Worm (Caenorhabditis elegans) whole organism, young adult: Measurements from ENCODE around the gene H10D18.1.
A peak's percentile ranks its signal among the peaks of the same experiment; 100 is the strongest.

Experiments
- B0336.3 ChIP-seq: fragments of 200-800 bp; sonication (Bioruptor generic); IDR thresholded peaks from 2 replicates; pipeline ENCODE4 v1.3.6; 2022; ENCODE audit warnings: missing genetic modification characterization, missing compliant biosample characterization
- F37B4.10 ChIP-seq: fragments of 200-800 bp; sonication (Bioruptor generic); IDR thresholded peaks from 2 replicates; pipeline ENCODE4 v1.3.6; 2022; ENCODE audit warnings: missing genetic modification characterization, missing compliant biosample characterization
- Y53G8AR.9 ChIP-seq: fragments of 200-800 bp; sonication (Bioruptor generic); conservative IDR thresholded peaks from 2 replicates; pipeline ENCODE4 v1.3.6; 2022; ENCODE audit warnings: missing genetic modification reagents, missing genetic modification characterization, missing compliant biosample characterization
- Y56A3A.18 ChIP-seq: fragments of 200-800 bp; sonication (Bioruptor generic); IDR thresholded peaks from 2 replicates; pipeline ENCODE4 v1.3.6; 2022; ENCODE audit warnings: missing genetic modification reagents, missing genetic modification characterization, missing compliant biosample characterization
- ama-1 ChIP-seq, 3 experiments: fragments of 150-350 bp in 1 of 3; sonication (generic microtip) in 2 of 3; optimal IDR thresholded peaks; 2 replicates each; lab custom pipeline; 2014 to 2018; ENCODE audit warnings: missing biosample characterization in 2 of 3, missing genetic modification characterization in 2 of 3, missing genetic modification reagents in 2 of 3
- atf-7 ChIP-seq: sonication (generic microtip); optimal IDR thresholded peaks from 2 replicates; lab custom pipeline; 2017; ENCODE audit warnings: mild to moderate bottlenecking, missing genetic modification characterization, missing compliant biosample characterization
- attf-6 ChIP-seq: fragments of 200-800 bp; sonication (Bioruptor generic); IDR thresholded peaks from 2 replicates; pipeline ENCODE4 v1.3.6; 2022; ENCODE audit warnings: missing genetic modification reagents, missing genetic modification characterization, missing compliant biosample characterization
- bed-2 ChIP-seq: fragments of 200-800 bp; sonication (Bioruptor generic); IDR thresholded peaks from 2 replicates; pipeline ENCODE4 v1.3.6; 2022; ENCODE audit warnings: missing genetic modification reagents, missing genetic modification characterization, missing compliant biosample characterization
- ceh-100 ChIP-seq: fragments of 200-800 bp; sonication (Bioruptor generic); IDR thresholded peaks from 2 replicates; pipeline ENCODE4 v1.3.6; 2022; ENCODE audit warnings: missing genetic modification reagents, missing genetic modification characterization, missing compliant biosample characterization
- ceh-40 ChIP-seq: fragments of 200-800 bp; sonication (Bioruptor generic); IDR thresholded peaks from 2 replicates; pipeline ENCODE4 v1.3.6; 2022; ENCODE audit warnings: missing genetic modification characterization, missing compliant biosample characterization
- chd-7 ChIP-seq: sonication (generic microtip); optimal IDR thresholded peaks from 2 replicates; lab custom pipeline; 2016; ENCODE audit warnings: mild to moderate bottlenecking, missing genetic modification characterization, moderate library complexity, missing compliant biosample characterization
- dox-1 ChIP-seq: fragments of 200-800 bp; sonication (Bioruptor generic); IDR thresholded peaks from 2 replicates; pipeline ENCODE4 v1.3.6; 2022; ENCODE audit warnings: missing genetic modification reagents, missing genetic modification characterization, missing compliant biosample characterization
- dpff-1 ChIP-seq: sonication (generic microtip); optimal IDR thresholded peaks from 2 replicates; lab custom pipeline; 2017; ENCODE audit warnings: mild to moderate bottlenecking, missing genetic modification characterization, missing compliant biosample characterization
- ets-4 ChIP-seq: fragments of 200-800 bp; sonication (Bioruptor generic); optimal IDR thresholded peaks from 2 replicates; lab custom pipeline; 2018; ENCODE audit warnings: mild to moderate bottlenecking, missing genetic modification characterization, missing compliant biosample characterization
- gei-17 ChIP-seq: fragments of 200-800 bp; sonication (Bioruptor generic); optimal IDR thresholded peaks from 2 replicates; lab custom pipeline; 2018; ENCODE audit warnings: mild to moderate bottlenecking, missing genetic modification characterization, missing compliant biosample characterization
- him-1 ChIP-seq: sonication (generic microtip); optimal IDR thresholded peaks from 2 replicates; lab custom pipeline; 2016; ENCODE audit warnings: missing genotype, missing genetic modification reagents, missing genetic modification characterization, missing compliant biosample characterization
- hlh-26 ChIP-seq: fragments of 200-800 bp; sonication (Bioruptor generic); conservative IDR thresholded peaks from 2 replicates; pipeline ENCODE4 v1.3.6; 2022; ENCODE audit warnings: missing genetic modification reagents, missing genetic modification characterization, missing compliant biosample characterization
- hsf-1 ChIP-seq: fragments of 200-800 bp; sonication (Bioruptor generic); IDR thresholded peaks from 2 replicates; pipeline ENCODE4 v1.3.6; 2022; ENCODE audit warnings: missing genetic modification reagents, missing genetic modification characterization, missing compliant biosample characterization
- let-526 ChIP-seq: fragments of 200-800 bp; sonication (Bioruptor generic); IDR thresholded peaks from 2 replicates; pipeline ENCODE4 v1.3.6; 2022; ENCODE audit warnings: missing genetic modification reagents, missing genetic modification characterization, missing compliant biosample characterization
- lsl-1 ChIP-seq: fragments of 200-800 bp; sonication (Bioruptor generic); optimal IDR thresholded peaks from 2 replicates; lab custom pipeline; 2018; ENCODE audit warnings: mild to moderate bottlenecking, missing genetic modification characterization, moderate library complexity, missing compliant biosample characterization
- madf-10 ChIP-seq: sonication (generic microtip); optimal IDR thresholded peaks from 2 replicates; lab custom pipeline; 2016; ENCODE audit warnings: mild to moderate bottlenecking, missing genetic modification characterization, missing compliant biosample characterization
- madf-3 ChIP-seq: fragments of 200-800 bp; sonication (Bioruptor generic); IDR thresholded peaks from 2 replicates; pipeline ENCODE4 v1.3.6; 2022; ENCODE audit warnings: missing genetic modification reagents, missing genetic modification characterization, missing compliant biosample characterization
- madf-6 ChIP-seq: fragments of 200-800 bp; sonication (Bioruptor generic); IDR thresholded peaks from 2 replicates; pipeline ENCODE4 v1.3.6; 2022; ENCODE audit warnings: missing genetic modification reagents, missing genetic modification characterization, missing compliant biosample characterization
- madf-8 ChIP-seq: fragments of 200-800 bp; sonication (Bioruptor generic); conservative IDR thresholded peaks from 2 replicates; pipeline ENCODE4 v1.3.6; 2022; ENCODE audit warnings: missing genetic modification reagents, missing genetic modification characterization, missing compliant biosample characterization
- mxl-1 ChIP-seq: sonication (generic microtip); optimal IDR thresholded peaks from 2 replicates; lab custom pipeline; 2016; ENCODE audit warnings: missing genetic modification characterization, missing compliant biosample characterization
- nhr-120 ChIP-seq: fragments of 200-800 bp; sonication (Bioruptor generic); IDR thresholded peaks from 2 replicates; pipeline ENCODE4 v1.3.6; 2022; ENCODE audit warnings: missing genetic modification characterization, missing compliant biosample characterization
- nhr-80 ChIP-seq: sonication (generic microtip); optimal IDR thresholded peaks from 2 replicates; lab custom pipeline; 2016; ENCODE audit warnings: missing genetic modification characterization, missing compliant biosample characterization
- rpc-1 ChIP-seq, 2 experiments: fragments of 150-350 bp in 1 of 2; sonication (generic microtip) in 1 of 2; optimal IDR thresholded peaks; 2 replicates each; lab custom pipeline; 2014 to 2018; ENCODE audit warnings: missing biosample characterization in 1 of 2, missing genetic modification characterization in 1 of 2, missing genetic modification reagents in 1 of 2, missing genotype in 1 of 2
- snpc-4 ChIP-seq, 5 experiments: fragments of 150-350 bp in 1 of 5; sonication (generic microtip) in 4 of 5; optimal IDR thresholded peaks; 2 replicates each; lab custom pipeline; 2014 to 2018; ENCODE audit warnings: missing genetic modification characterization in 5 of 5, missing biosample characterization in 3 of 5, antibody characterized with exemption in 2 of 5, mild to moderate bottlenecking in 2 of 5, missing compliant biosample characterization in 2 of 5, missing genotype in 2 of 5, moderate library complexity in 2 of 5, missing genetic modification reagents in 1 of 5
- unc-62 ChIP-seq: fragments of 150-350 bp; optimal IDR thresholded peaks from 2 replicates; lab custom pipeline; 2014; ENCODE audit warnings: missing biosample characterization, missing genetic modification reagents, missing genetic modification characterization
- xnd-1 ChIP-seq: sonication (generic microtip); optimal IDR thresholded peaks from 2 replicates; lab custom pipeline; 2016; ENCODE audit warnings: missing genotype, missing genetic modification reagents, missing genetic modification characterization, missing compliant biosample characterization
- ztf-26 ChIP-seq: sonication (generic microtip); optimal IDR thresholded peaks from 2 replicates; lab custom pipeline; 2017; ENCODE audit warnings: missing genetic modification characterization, missing compliant biosample characterization

H10D18.1 gene

ce11 chrV:3831616-3832015 is 16.6 kb downstream of the H10D18.1 start, which contains the start of gene H10D18.5:
Gene H10D18.5 (minus strand): TSS chrV:3831716.
- TF ChIP-seq ceh-100 (GFP tag; lab: Robert Waterston, UW), result no peak
- TF ChIP-seq madf-8 (GFP tag; lab: Robert Waterston, UW), result no peak
- no peak for TF ChIP-seq snpc-4 (GFP tag; optimal IDR thresholded peaks at IDR 0.05; lab: Kevin White, UChicago)
- no peak for TF ChIP-seq snpc-4 (tag; optimal IDR thresholded peaks at IDR 0.05; lab: Kevin White, UChicago)

DNA sequence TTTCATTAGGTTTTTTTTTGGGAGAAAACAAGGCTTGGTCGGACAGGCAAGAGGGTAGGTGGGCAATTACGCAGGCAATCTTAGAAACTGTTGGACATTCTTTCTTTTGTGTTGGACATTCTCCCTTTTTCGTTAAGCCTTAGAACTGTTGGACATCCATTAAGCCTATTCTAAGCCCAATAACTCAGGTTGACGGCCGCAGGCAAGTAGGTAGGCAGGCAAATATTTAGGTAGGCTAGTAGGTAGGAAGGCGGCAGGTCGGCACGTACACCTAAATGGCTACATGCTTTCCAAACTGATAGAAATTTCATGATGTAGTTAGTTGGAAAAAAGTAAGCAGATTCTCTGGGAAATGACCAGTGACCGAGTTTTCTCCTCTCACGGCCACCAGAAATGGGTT is 17.1 kb downstream of the H10D18.1 start:
- no peak for TF ChIP-seq ceh-40 (GFP tag; lab: Robert Waterston, UW)

DNA sequence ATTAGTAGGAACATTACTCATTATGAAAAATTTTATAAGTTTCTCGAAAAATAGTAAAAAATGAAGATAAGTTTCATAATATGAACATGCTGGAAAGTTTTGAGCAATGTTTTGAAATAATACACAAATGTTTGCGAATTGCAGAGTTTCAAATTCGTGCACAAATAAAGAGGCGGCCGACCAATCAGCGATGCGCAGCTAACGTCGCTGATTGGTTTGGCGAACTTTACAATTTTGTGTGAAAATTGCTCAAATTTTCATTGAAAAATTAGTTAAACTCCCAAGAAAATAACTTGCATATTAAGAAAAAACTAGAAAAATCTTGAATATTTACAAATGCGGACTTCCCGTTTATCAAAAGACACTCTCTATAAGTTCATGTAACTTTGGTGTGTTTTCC is 17.6 kb downstream of the H10D18.1 start:
- TF ChIP-seq atf-7 (tag; lab: Kevin White, UChicago), result no peak
- TF ChIP-seq attf-6, result no peak
- TF ChIP-seq lsl-1, result no peak
- TF ChIP-seq gei-17 (GFP tag; lab: Kevin White, UChicago), result no peak
- TF ChIP-seq let-526 (GFP tag; lab: Robert Waterston, UW), result no peak
- no peak for TF ChIP-seq mxl-1 (tag; lab: Kevin White, UChicago)

DNA sequence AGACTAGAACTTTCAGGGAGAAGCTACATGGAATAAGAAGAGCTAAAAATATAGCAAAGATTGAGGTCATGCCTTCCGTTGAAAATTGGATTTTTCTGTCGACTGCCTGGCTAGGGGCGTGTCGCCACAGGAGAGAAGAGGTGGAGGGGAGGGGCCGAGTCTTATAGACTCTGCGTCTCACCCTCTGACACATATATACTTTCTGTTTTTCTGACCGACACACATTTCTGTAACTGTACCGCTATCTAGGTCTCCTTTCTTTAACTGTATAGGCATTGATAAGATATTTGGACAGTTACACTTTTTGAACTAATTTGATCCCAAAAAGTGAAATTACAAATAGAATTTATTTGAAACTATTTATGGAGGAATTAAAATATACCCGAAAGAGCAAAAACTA is 26.4 kb downstream of the H10D18.1 start:
- TF ChIP-seq F37B4.10 (GFP tag; lab: Robert Waterston, UW) (no peak), nhr-80 (peak; percentile 40), dox-1 (GFP tag; lab: Robert Waterston, UW) (0 out of 2 replicates have a peak, but pooled peaks have one; percentile 1)
- TF ChIP-seq, all 124 proteins: peak for 2

- TF ChIP-seq hsf-1 (GFP tag; lab: Robert Waterston, UW), result no peak
- peak; percentile 22 for TF ChIP-seq nhr-80
These were observed 28.9 kb downstream of the H10D18.1 start, which contains the start of gene ugt-32 for ce11 chrV:3843926-3844325. Gene ugt-32 (minus strand): TSS chrV:3844007.

DNA sequence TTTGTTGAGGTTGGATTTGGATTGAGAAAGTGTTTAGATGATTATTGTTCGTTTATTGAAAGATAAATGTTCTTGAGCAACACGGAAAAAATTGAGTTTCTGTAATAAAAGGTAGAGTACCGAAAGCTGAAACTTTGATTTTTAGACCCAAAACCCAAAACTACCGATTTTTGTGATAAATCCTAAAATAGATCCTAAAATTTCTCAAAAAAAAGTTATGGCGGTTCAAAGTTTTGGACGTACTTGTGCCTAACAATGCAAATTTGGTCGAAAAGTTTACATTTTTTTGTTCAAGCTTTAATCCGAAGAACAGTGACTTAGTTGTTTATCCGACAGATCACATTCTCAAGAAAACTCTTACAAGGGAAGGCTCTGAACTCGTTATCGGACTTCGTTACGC is 32.3 kb downstream of the H10D18.1 start, which contains the start of gene nhr-185:
nhr-185 (minus strand) TSS at position 101 of the 400 bp plus-strand sequence.
- TF ChIP-seq madf-6 (GFP tag; lab: Robert Waterston, UW) (no peak), hlh-26 (GFP tag; lab: Robert Waterston, UW) (no peak), Y56A3A.18 (GFP tag; lab: Robert Waterston, UW) (no peak), B0336.3 (GFP tag; lab: Robert Waterston, UW) (no peak), unc-62 (GFP tag; lab: Kevin White, UChicago) (no peak), dpff-1 (no peak), nhr-120 (GFP tag; lab: Robert Waterston, UW) (no peak), gei-17 (GFP tag; lab: Kevin White, UChicago) (no peak), bed-2 (GFP tag; lab: Robert Waterston, UW) (no peak), chd-7 (tag; lab: Kevin White, UChicago) (no peak), rpc-1 (optimal IDR thresholded peaks at IDR 0.05; lab: Kevin White, UChicago) (no peak), rpc-1 (tag; optimal IDR thresholded peaks at IDR 0.05; lab: Kevin White, UChicago) (no peak), madf-3 (GFP tag; lab: Robert Waterston, UW) (no peak), ets-4 (GFP tag; lab: Kevin White, UChicago) (no peak), xnd-1 (tag; lab: Kevin White, UChicago) (no peak), madf-10 (tag; lab: Kevin White, UChicago) (no peak), ztf-26 (no peak), ama-1 (optimal IDR thresholded peaks at IDR 0.05; lab: Kevin White, UChicago) (no peak), ama-1 (GFP tag; optimal IDR thresholded peaks at IDR 0.05; lab: Kevin White, UChicago) (no peak), him-1 (tag; lab: Kevin White, UChicago) (no peak), Y53G8AR.9 (GFP tag; lab: Robert Waterston, UW) (no peak)
